Fruit fly (Drosophila melanogaster) whole organism, pupa: ENCODE data around the gene Bgb.

Experiments
- CG10348 ChIP-seq: fragments of 200-800 bp; sonication (Bioruptor generic); IDR thresholded peaks from 2 replicates; pipeline ENCODE4 v1.3.6; 2022; ENCODE audit warnings: missing biosample characterization, missing genetic modification characterization
- CG13204 ChIP-seq: fragments of 200-800 bp; sonication (Bioruptor generic); optimal IDR thresholded peaks from 2 replicates; lab custom pipeline; 2018; ENCODE audit warnings: missing biosample characterization, mild to moderate bottlenecking, missing genetic modification characterization, moderate library complexity
- CG14655 ChIP-seq: fragments of 200-800 bp; sonication (Bioruptor generic); optimal IDR thresholded peaks from 3 replicates; lab custom pipeline; 2017; ENCODE audit warnings: mild to moderate bottlenecking, missing biosample characterization, missing genetic modification reagents, missing genetic modification characterization
- CG17806 ChIP-seq: fragments of 200-800 bp; sonication (Bioruptor generic); optimal IDR thresholded peaks from 2 replicates; lab custom pipeline; 2018; ENCODE audit warnings: missing biosample characterization, mild to moderate bottlenecking, missing genetic modification characterization, moderate library complexity
- CG32121 ChIP-seq: fragments of 200-800 bp; sonication (Bioruptor generic); IDR thresholded peaks from 2 replicates; pipeline ENCODE4 v1.3.6; 2022; ENCODE audit warnings: missing biosample characterization, missing genetic modification characterization
- CG8301 ChIP-seq: fragments of 200-800 bp; sonication (Bioruptor generic); optimal IDR thresholded peaks from 2 replicates; lab custom pipeline; 2018; ENCODE audit warnings: missing biosample characterization, mild to moderate bottlenecking, missing genetic modification characterization
- CG9948 ChIP-seq: fragments of 200-800 bp; sonication (Bioruptor generic); optimal IDR thresholded peaks from 2 replicates; lab custom pipeline; 2018; ENCODE audit warnings: missing biosample characterization, mild to moderate bottlenecking, missing genetic modification characterization, moderate library complexity
- D1 ChIP-seq: fragments of 200-800 bp; sonication (Bioruptor generic); optimal IDR thresholded peaks from 2 replicates; lab custom pipeline; 2018; ENCODE audit warnings: missing biosample characterization, mild to moderate bottlenecking, missing genetic modification characterization, moderate library complexity
- fd96Ca ChIP-seq: fragments of 200-800 bp; sonication (Bioruptor generic); IDR thresholded peaks from 3 replicates; pipeline ENCODE4 v1.3.6; 2022; ENCODE audit warnings: missing biosample characterization, missing genetic modification characterization
- gl ChIP-seq: fragments of 200-800 bp; sonication (Bioruptor generic); optimal IDR thresholded peaks from 2 replicates; lab custom pipeline; 2018; ENCODE audit warnings: missing biosample characterization, mild to moderate bottlenecking, missing genetic modification characterization

DNA sequence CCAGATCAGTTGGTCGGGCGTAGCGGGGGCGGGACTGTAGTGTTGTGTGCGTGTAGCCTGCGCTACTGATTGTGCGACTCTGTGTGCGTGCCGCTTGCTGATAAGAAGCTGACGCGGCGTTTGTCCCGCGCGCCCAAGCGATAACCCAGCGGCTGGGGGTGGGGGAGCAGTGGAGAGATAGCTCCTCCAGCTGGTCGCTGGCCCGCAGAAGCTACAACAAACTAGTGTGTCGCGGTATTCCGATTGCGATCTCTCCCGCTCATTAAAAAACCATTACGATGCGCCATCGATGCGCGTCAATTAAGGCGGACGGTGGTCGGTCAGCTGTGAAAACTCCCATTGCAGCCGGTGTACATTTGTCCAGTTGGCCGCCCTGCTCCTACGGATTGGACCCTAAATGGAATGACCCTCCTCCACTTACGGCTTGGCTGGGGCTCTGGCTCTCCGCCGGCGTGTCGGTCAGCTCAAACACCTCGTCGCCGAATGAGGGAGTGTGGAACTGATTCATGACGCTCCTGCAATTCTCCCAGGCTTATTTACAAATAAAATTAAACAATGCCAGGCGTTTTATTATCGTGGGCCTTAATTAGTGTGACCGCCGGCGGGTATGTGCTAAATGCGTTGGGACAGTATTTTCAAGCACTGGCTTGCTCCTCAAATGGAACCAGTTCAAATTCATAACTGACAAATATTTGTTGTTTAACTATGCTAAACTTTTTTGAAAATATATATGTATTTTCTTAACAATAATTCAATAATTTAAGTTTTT lies 37.3 kb upstream of the Bgb start, which contains the start of gene CG12104:
- TF ChIP-seq CG8301 (no peak), CG14655 (no peak), CG17806 (tag; lab: Kevin White, UChicago) (no peak), CG13204 (peak; percentile 98), gl (tag; lab: Kevin White, UChicago) (no peak), fd96Ca (GFP tag; lab: Robert Waterston, UW) (no peak), D1 (no peak), CG32121 (no peak; the same call in 1 of the 2 replicates), CG9948 (tag; lab: Kevin White, UChicago) (no peak), CG10348 (GFP tag; lab: Robert Waterston, UW) (no peak)
